Fruit fly (Drosophila melanogaster) whole organism, pupa: ENCODE measurements around the gene Spx.

Source experiments
- CG10348 ChIP-seq: fragments of 200-800 bp; sonication (Bioruptor generic); IDR thresholded peaks from 2 replicates; pipeline ENCODE4 v1.3.6; 2022; ENCODE audit warnings: missing biosample characterization, missing genetic modification characterization
- CG12605 ChIP-seq: fragments of 200-800 bp; sonication (Bioruptor generic); IDR thresholded peaks from 2 replicates; pipeline ENCODE4 v1.3.6; 2022; ENCODE audit warnings: missing biosample characterization, missing genetic modification characterization
- CG13204 ChIP-seq: fragments of 200-800 bp; sonication (Bioruptor generic); optimal IDR thresholded peaks from 2 replicates; lab custom pipeline; 2018; ENCODE audit warnings: missing biosample characterization, mild to moderate bottlenecking, missing genetic modification characterization, moderate library complexity
- CG14655 ChIP-seq: fragments of 200-800 bp; sonication (Bioruptor generic); optimal IDR thresholded peaks from 3 replicates; lab custom pipeline; 2017; ENCODE audit warnings: mild to moderate bottlenecking, missing biosample characterization, missing genetic modification reagents, missing genetic modification characterization
- CG15710 ChIP-seq: fragments of 200-800 bp; sonication (Bioruptor generic); optimal IDR thresholded peaks from 2 replicates; lab custom pipeline; 2018; ENCODE audit warnings: missing biosample characterization, mild to moderate bottlenecking, missing genetic modification characterization, moderate library complexity
- CG17806 ChIP-seq: fragments of 200-800 bp; sonication (Bioruptor generic); optimal IDR thresholded peaks from 2 replicates; lab custom pipeline; 2018; ENCODE audit warnings: missing biosample characterization, mild to moderate bottlenecking, missing genetic modification characterization, moderate library complexity
- CG32121 ChIP-seq: fragments of 200-800 bp; sonication (Bioruptor generic); IDR thresholded peaks from 2 replicates; pipeline ENCODE4 v1.3.6; 2022; ENCODE audit warnings: missing biosample characterization, missing genetic modification characterization
- CG34367 ChIP-seq: fragments of 200-800 bp; sonication (Bioruptor generic); optimal IDR thresholded peaks from 2 replicates; lab custom pipeline; 2018; ENCODE audit warnings: missing biosample characterization, mild to moderate bottlenecking, missing genetic modification characterization
- CG4496 ChIP-seq: fragments of 200-800 bp; sonication (Bioruptor generic); IDR thresholded peaks from 3 replicates; pipeline ENCODE4 v1.3.6; 2022; ENCODE audit warnings: missing biosample characterization, missing genetic modification characterization
- CG8159 ChIP-seq: fragments of 200-800 bp; sonication (Bioruptor generic); optimal IDR thresholded peaks from 3 replicates; lab custom pipeline; 2018; ENCODE audit warnings: missing biosample characterization, mild to moderate bottlenecking, missing genetic modification characterization, moderate library complexity
- CG8301 ChIP-seq: fragments of 200-800 bp; sonication (Bioruptor generic); optimal IDR thresholded peaks from 2 replicates; lab custom pipeline; 2018; ENCODE audit warnings: missing biosample characterization, mild to moderate bottlenecking, missing genetic modification characterization
- CG9948 ChIP-seq: fragments of 200-800 bp; sonication (Bioruptor generic); optimal IDR thresholded peaks from 2 replicates; lab custom pipeline; 2018; ENCODE audit warnings: missing biosample characterization, mild to moderate bottlenecking, missing genetic modification characterization, moderate library complexity
- D1 ChIP-seq: fragments of 200-800 bp; sonication (Bioruptor generic); optimal IDR thresholded peaks from 2 replicates; lab custom pipeline; 2018; ENCODE audit warnings: missing biosample characterization, mild to moderate bottlenecking, missing genetic modification characterization, moderate library complexity
- EcR ChIP-seq: fragments of 200-800 bp; sonication (Bioruptor generic); optimal IDR thresholded peaks from 3 replicates; lab custom pipeline; 2019; ENCODE audit warnings: missing biosample characterization, missing genetic modification characterization, mild to moderate bottlenecking, moderate library complexity, missing genetic modification reagents
- Ets98B ChIP-seq: fragments of 200-800 bp; sonication (Bioruptor generic); IDR thresholded peaks from 2 replicates; pipeline ENCODE4 v1.3.6; 2022; ENCODE audit warnings: missing biosample characterization, missing genetic modification characterization
- Pif1A ChIP-seq: fragments of 200-800 bp; sonication (Bioruptor generic); optimal IDR thresholded peaks from 3 replicates; lab custom pipeline; 2016; ENCODE audit warnings: missing biosample characterization, missing genetic modification characterization
- Pif1B ChIP-seq: fragments of 200-800 bp; sonication (Bioruptor generic); optimal IDR thresholded peaks from 3 replicates; lab custom pipeline; 2016; ENCODE audit warnings: missing biosample characterization, missing genetic modification characterization
- Snoo ChIP-seq: fragments of 200-800 bp; sonication (Bioruptor generic); optimal IDR thresholded peaks from 3 replicates; lab custom pipeline; 2017; ENCODE audit warnings: missing biosample characterization, mild to moderate bottlenecking, missing genetic modification characterization, inconsistent platforms
- fd96Ca ChIP-seq: fragments of 200-800 bp; sonication (Bioruptor generic); IDR thresholded peaks from 3 replicates; pipeline ENCODE4 v1.3.6; 2022; ENCODE audit warnings: missing biosample characterization, missing genetic modification characterization
- gl ChIP-seq: fragments of 200-800 bp; sonication (Bioruptor generic); optimal IDR thresholded peaks from 2 replicates; lab custom pipeline; 2018; ENCODE audit warnings: missing biosample characterization, mild to moderate bottlenecking, missing genetic modification characterization
- rn ChIP-seq: fragments of 200-800 bp; sonication (Bioruptor generic); IDR thresholded peaks from 2 replicates; pipeline ENCODE4 v1.3.6; 2022; ENCODE audit warnings: missing biosample characterization, missing genetic modification characterization

Gene Spx

DNA sequence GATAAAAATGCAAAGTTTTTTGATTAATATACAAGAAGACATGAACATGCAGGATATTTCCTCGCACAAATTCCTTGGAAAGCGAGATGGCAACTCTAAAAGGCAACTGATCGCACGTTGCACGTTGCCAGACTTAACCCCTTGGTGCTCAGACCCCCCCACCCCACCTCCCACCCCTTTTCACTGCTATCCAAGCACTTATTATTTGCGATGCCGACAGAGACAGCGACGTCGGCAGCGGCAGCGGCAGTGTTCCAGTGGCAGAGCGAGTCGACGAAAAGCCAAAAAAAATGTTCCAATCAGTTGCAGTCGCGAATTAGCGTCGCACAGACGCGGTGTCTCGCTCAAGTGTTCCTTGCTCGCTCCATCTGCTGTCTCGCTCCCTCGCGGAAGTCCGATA is 48.1 kb downstream of the Spx start, which contains the start of gene CG3823:
TSS of gene CG3823 (plus strand) at position 301 of the 400 bp plus-strand sequence.
- TF ChIP-seq CG10348 (GFP tag; lab: Robert Waterston, UW) = no peak
- TF ChIP-seq CG15710 (tag; lab: Kevin White, UChicago) = no peak
- TF ChIP-seq Pif1A = no peak
- no peak for TF ChIP-seq CG13204 (GFP tag; lab: Kevin White, UChicago)
- TF ChIP-seq CG9948 (tag; lab: Kevin White, UChicago) = no peak
- no peak for TF ChIP-seq Ets98B (GFP tag; lab: Robert Waterston, UW)
- no peak for TF ChIP-seq Pif1B (GFP tag; lab: Kevin White, UChicago)
- no peak for TF ChIP-seq CG4496 (GFP tag; lab: Robert Waterston, UW)
- TF ChIP-seq CG17806 (tag; lab: Kevin White, UChicago) = no peak
- no peak for TF ChIP-seq fd96Ca (GFP tag; lab: Robert Waterston, UW)
- TF ChIP-seq rn = no peak
- TF ChIP-seq gl = no peak
- TF ChIP-seq CG8159 (tag; lab: Kevin White, UChicago) = no peak
- TF ChIP-seq, all 21 proteins: peak for 0

DNA sequence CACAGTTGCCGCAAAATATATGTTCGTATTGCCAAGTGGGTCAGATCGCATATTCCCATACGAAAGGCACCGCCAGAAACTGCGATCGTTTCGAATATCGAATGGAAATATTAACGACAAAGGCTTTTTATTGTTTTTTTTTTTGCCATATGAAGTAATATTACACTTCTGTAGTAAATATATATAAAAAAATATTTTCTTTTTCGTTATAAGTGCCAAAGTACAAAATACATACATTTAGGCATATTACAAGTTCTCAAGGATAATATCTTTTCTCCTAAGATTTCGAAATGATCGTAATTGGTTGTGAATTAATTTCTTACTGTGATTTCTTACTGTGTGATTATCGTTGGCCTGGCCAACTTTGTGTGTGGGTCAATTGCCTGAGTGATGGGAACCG is 48.6 kb downstream of the Spx start:
- TF ChIP-seq CG12605 (no peak), rn (no peak), CG4496 (GFP tag; lab: Robert Waterston, UW) (no peak), CG9948 (tag; lab: Kevin White, UChicago) (peak; percentile 14), Pif1B (GFP tag; lab: Kevin White, UChicago) (no peak), CG13204 (GFP tag; lab: Kevin White, UChicago) (no peak), fd96Ca (GFP tag; lab: Robert Waterston, UW) (no peak), CG8301 (tag; lab: Kevin White, UChicago) (peak; percentile 9), Pif1A (no peak), CG15710 (tag; lab: Kevin White, UChicago) (peak; percentile 10), CG8159 (tag; lab: Kevin White, UChicago) (no peak), CG34367 (tag; lab: Kevin White, UChicago) (no peak), CG32121 (GFP tag; lab: Robert Waterston, UW) (no peak; the same call in 1 of the 2 replicates), EcR (GFP tag; lab: Kevin White, UChicago) (no peak)

DNA sequence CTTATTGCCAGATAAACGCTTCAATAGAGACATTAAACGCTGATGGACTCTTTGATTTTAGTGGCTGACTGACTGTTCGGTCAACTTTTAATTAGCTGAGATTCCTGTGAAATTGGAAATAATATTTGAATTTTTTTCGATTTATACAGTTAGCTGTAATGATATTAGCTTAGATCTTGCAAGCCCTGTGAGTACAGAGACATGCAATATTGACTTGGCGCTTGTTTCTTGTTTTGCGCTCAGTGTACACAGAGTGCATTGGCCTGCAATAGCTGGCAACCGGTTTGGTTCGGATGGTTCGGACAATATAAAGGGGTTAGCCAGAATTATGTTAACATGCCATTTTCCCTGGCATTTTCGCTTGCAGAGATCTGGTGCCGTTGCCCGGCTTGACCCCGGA is 49.7 kb downstream of the Spx start:
- TF ChIP-seq CG9948 (tag; lab: Kevin White, UChicago) = peak; percentile 4
- TF ChIP-seq rn = no peak
- TF ChIP-seq EcR (GFP tag; lab: Kevin White, UChicago) = peak; percentile 94
- TF ChIP-seq CG34367 (tag; lab: Kevin White, UChicago) = no peak
- no peak for TF ChIP-seq CG15710 (tag; lab: Kevin White, UChicago)
- TF ChIP-seq gl = no peak
- TF ChIP-seq CG12605 = no peak
- TF ChIP-seq Pif1A = peak; percentile 21
- peak; percentile 48; the same call in 1 of the 3 replicates for TF ChIP-seq CG4496 (GFP tag; lab: Robert Waterston, UW)
- no peak for TF ChIP-seq D1 (tag; lab: Kevin White, UChicago)
- 0 out of 2 replicates have a peak, but pooled peaks have one; percentile 34 for TF ChIP-seq CG32121 (GFP tag; lab: Robert Waterston, UW)
- peak; percentile 46 for TF ChIP-seq CG14655 (GFP tag; lab: Kevin White, UChicago)
- TF ChIP-seq CG8159 (tag; lab: Kevin White, UChicago) = no peak
- TF ChIP-seq CG8301 (tag; lab: Kevin White, UChicago) = peak; percentile 28
- TF ChIP-seq Snoo (tag; lab: Kevin White, UChicago) = no peak
- TF ChIP-seq Pif1B (GFP tag; lab: Kevin White, UChicago) = peak; percentile 24
